Worm (Caenorhabditis elegans): ENCODE measurements around the gene F47B8.18.
"Not testable (repeated sequence)": the region's sequence is repeated elsewhere in the genome, so short reads cannot be mapped to it uniquely, and the experiment has no call there.

ce11 chrV:14308164-14308563 lies 17.1 kb downstream of the F47B8.18 start, which contains the start of gene spig-5:
- not testable (repeated sequence) for TF ChIP-seq klf-2 (GFP tag; conservative IDR thresholded peaks at IDR 0.05); flt-1 (GFP tag; IDR thresholded peaks at IDR 0.05); ztf-23 (GFP tag; IDR thresholded peaks at IDR 0.05); med-1 (GFP tag; optimal IDR thresholded peaks at IDR 0.05; ENCODE audit: insufficient read depth); ztf-29 (GFP tag; IDR thresholded peaks at IDR 0.05)

All from whole organism, midembryonic.